Worm (Caenorhabditis elegans): ENCODE measurements around the gene nhr-63.

Gene nhr-63

ce11 chrV:16015652-16016051, 13.3 kb downstream of the nhr-63 start, which contains the start of gene str-232:
Gene str-232, minus strand, starts transcription at chrV:16015752.
- TF ChIP-seq K12H6.12 (tag; optimal IDR thresholded peaks at IDR 0.05) (no peak), Y67H2A.10 (GFP tag; conservative IDR thresholded peaks at IDR 0.05) (no peak), aptf-2 (GFP tag; conservative IDR thresholded peaks at IDR 0.05) (no peak), ceh-40 (GFP tag; IDR thresholded peaks at IDR 0.05) (no peak), T07F8.4 (tag; optimal IDR thresholded peaks at IDR 0.05) (no peak), hmg-1.2 (GFP tag; IDR thresholded peaks at IDR 0.05) (no peak), Y79H2A.3 (GFP tag; conservative IDR thresholded peaks at IDR 0.05) (no peak), ztf-26 (tag; optimal IDR thresholded peaks at IDR 0.05) (no peak), F57A8.1 (GFP tag; optimal IDR thresholded peaks at IDR 0.05) (no peak), athp-1 (tag; optimal IDR thresholded peaks at IDR 0.05) (no peak), egrh-3 (GFP tag; IDR thresholded peaks at IDR 0.05) (no peak), xnd-1 (tag; optimal IDR thresholded peaks at IDR 0.05) (no peak), fkh-3 (tag; optimal IDR thresholded peaks at IDR 0.05) (no peak), C17E4.6 (GFP tag; IDR thresholded peaks at IDR 0.05) (no peak), mxl-1 (tag; optimal IDR thresholded peaks at IDR 0.05) (no peak), F39B2.1 (GFP tag; IDR thresholded peaks at IDR 0.05) (no peak), akir-1 (GFP tag; optimal IDR thresholded peaks at IDR 0.05) (no peak), D2030.7 (GFP tag; IDR thresholded peaks at IDR 0.05) (no peak)

ce11 chrV:16016977-16017376, 14.6 kb downstream of the nhr-63 start:
- no peak for TF ChIP-seq B0019.2 (GFP tag; conservative IDR thresholded peaks at IDR 0.05)
- no peak for TF ChIP-seq somi-1 (GFP tag; optimal IDR thresholded peaks at IDR 0.05)
- TF ChIP-seq T26A5.8 (tag; optimal IDR thresholded peaks at IDR 0.05): no peak
- TF ChIP-seq B0261.1 (tag; optimal IDR thresholded peaks at IDR 0.05): no peak
- no peak for TF ChIP-seq unc-62 (GFP tag; optimal IDR thresholded peaks at IDR 0.05)
- TF ChIP-seq lir-1 (GFP tag; conservative IDR thresholded peaks at IDR 0.05): no peak
- no peak for TF ChIP-seq ccch-3 (GFP tag; optimal IDR thresholded peaks at IDR 0.05)
- TF ChIP-seq Y79H2A.3 (GFP tag; conservative IDR thresholded peaks at IDR 0.05): no peak
- TF ChIP-seq athp-1 (tag; optimal IDR thresholded peaks at IDR 0.05): no peak
- TF ChIP-seq ztf-25 (GFP tag; IDR thresholded peaks at IDR 0.05): no peak

ce11 chrV:16017671-16018070, 15.3 kb downstream of the nhr-63 start, which contains the start of gene srx-43:
Gene srx-43, plus strand, starts transcription at chrV:16017971.
- TF ChIP-seq F57A8.1 (GFP tag; optimal IDR thresholded peaks at IDR 0.05): no peak
- no peak for TF ChIP-seq akir-1 (GFP tag; optimal IDR thresholded peaks at IDR 0.05)
- TF ChIP-seq mel-28 (tag; optimal IDR thresholded peaks at IDR 0.05; ENCODE audit: borderline replicate concordance): no peak
- TF ChIP-seq K12H6.12 (tag; optimal IDR thresholded peaks at IDR 0.05): no peak
- no peak for TF ChIP-seq lin-35 (GFP tag; optimal IDR thresholded peaks at IDR 0.05)

- TF ChIP-seq F39B2.1 (GFP tag; IDR thresholded peaks at IDR 0.05): no peak
- TF ChIP-seq Y67H2A.10 (GFP tag; conservative IDR thresholded peaks at IDR 0.05): no peak
- no peak for TF ChIP-seq Y95B8A.8 (GFP tag; IDR thresholded peaks at IDR 0.05)
- TF ChIP-seq madf-10 (tag; optimal IDR thresholded peaks at IDR 0.05): no peak
- TF ChIP-seq dox-1 (GFP tag; IDR thresholded peaks at IDR 0.05): no peak
- TF ChIP-seq hlh-12 (tag; optimal IDR thresholded peaks at IDR 0.05): no peak
- no peak for TF ChIP-seq aptf-3 (GFP tag; IDR thresholded peaks at IDR 0.05)
- TF ChIP-seq snpc-4 (GFP tag; optimal IDR thresholded peaks at IDR 0.05): no peak
- TF ChIP-seq snpc-4 (tag; optimal IDR thresholded peaks at IDR 0.05): no peak
- no peak for TF ChIP-seq snpc-3.4 (tag; optimal IDR thresholded peaks at IDR 0.05)
- TF ChIP-seq lsy-27 (tag; optimal IDR thresholded peaks at IDR 0.05; ENCODE audit: borderline replicate concordance, insufficient read depth): no peak
- no peak for TF ChIP-seq ets-4 (GFP tag; optimal IDR thresholded peaks at IDR 0.05)
- TF ChIP-seq unc-62 (GFP tag; optimal IDR thresholded peaks at IDR 0.05): no peak
- TF ChIP-seq mxl-1 (tag; optimal IDR thresholded peaks at IDR 0.05): no peak
- TF ChIP-seq T26A5.8 (tag; optimal IDR thresholded peaks at IDR 0.05): no peak
- TF ChIP-seq ceh-58 (GFP tag; IDR thresholded peaks at IDR 0.05): no peak
- TF ChIP-seq F10E7.11 (tag; optimal IDR thresholded peaks at IDR 0.05): no peak
- TF ChIP-seq rcor-1 (GFP tag; IDR thresholded peaks at IDR 0.05): no peak
- no peak for TF ChIP-seq snpc-1.1 (tag; optimal IDR thresholded peaks at IDR 0.05; ENCODE audit: insufficient read depth)
- no peak for TF ChIP-seq F57A8.1 (GFP tag; optimal IDR thresholded peaks at IDR 0.05)
- TF ChIP-seq zim-3 (tag; optimal IDR thresholded peaks at IDR 0.05): no peak
Measured at ce11 chrV:16020042-16020441, 17.7 kb downstream of the nhr-63 start, which contains the start of gene srx-44. Gene srx-44, plus strand, starts transcription at chrV:16020342.
